Worm (Caenorhabditis elegans) whole organism, young adult: ENCODE measurements around the gene F08B4.8.

ENCODE experiments used
- B0035.1 ChIP-seq: sonication (generic microtip); optimal IDR thresholded peaks from 2 replicates; lab custom pipeline; 2016; ENCODE audit warnings: missing genetic modification characterization, mild to moderate bottlenecking, missing compliant biosample characterization, missing genotype, missing genetic modification reagents
- B0261.1 ChIP-seq: sonication (generic microtip); optimal IDR thresholded peaks from 2 replicates; lab custom pipeline; 2016; ENCODE audit warnings: mild to moderate bottlenecking, missing genetic modification characterization, moderate library complexity, missing compliant biosample characterization
- F10E7.11 ChIP-seq: sonication (generic microtip); optimal IDR thresholded peaks from 2 replicates; lab custom pipeline; 2017; ENCODE audit warnings: mild to moderate bottlenecking, missing genetic modification characterization, moderate library complexity, missing compliant biosample characterization
- F37B4.10 ChIP-seq: fragments of 200-800 bp; sonication (Bioruptor generic); IDR thresholded peaks from 2 replicates; pipeline ENCODE4 v1.3.6; 2022; ENCODE audit warnings: missing genetic modification characterization, missing compliant biosample characterization
- F39B2.1 ChIP-seq: fragments of 200-800 bp; sonication (Bioruptor generic); IDR thresholded peaks from 2 replicates; pipeline ENCODE4 v1.3.6; 2022; ENCODE audit warnings: missing genetic modification reagents, missing genetic modification characterization, missing compliant biosample characterization
- F57C9.4 ChIP-seq: sonication (generic microtip); optimal IDR thresholded peaks from 2 replicates; lab custom pipeline; 2017; ENCODE audit warnings: mild to moderate bottlenecking, missing genetic modification characterization, missing compliant biosample characterization
- K11D2.4 ChIP-seq: fragments of 200-800 bp; sonication (Bioruptor generic); IDR thresholded peaks from 2 replicates; pipeline ENCODE4 v1.3.6; 2022; ENCODE audit warnings: missing genetic modification reagents, missing genetic modification characterization, missing compliant biosample characterization
- T07F8.4 ChIP-seq: sonication (generic microtip); optimal IDR thresholded peaks from 2 replicates; lab custom pipeline; 2016; ENCODE audit warnings: mild to moderate bottlenecking, missing genetic modification characterization, moderate library complexity, missing compliant biosample characterization
- T26A5.8 ChIP-seq: sonication (generic microtip); optimal IDR thresholded peaks from 2 replicates; lab custom pipeline; 2016; ENCODE audit warnings: missing genetic modification characterization, missing compliant biosample characterization
- Y53F4B.3 ChIP-seq: fragments of 200-800 bp; sonication (Bioruptor generic); IDR thresholded peaks from 2 replicates; pipeline ENCODE4 v1.3.6; 2022; ENCODE audit warnings: missing genetic modification reagents, missing genetic modification characterization, missing compliant biosample characterization
- Y53G8AR.9 ChIP-seq: fragments of 200-800 bp; sonication (Bioruptor generic); conservative IDR thresholded peaks from 2 replicates; pipeline ENCODE4 v1.3.6; 2022; ENCODE audit warnings: missing genetic modification reagents, missing genetic modification characterization, missing compliant biosample characterization
- Y95B8A.8 ChIP-seq: fragments of 200-800 bp; sonication (Bioruptor generic); IDR thresholded peaks from 2 replicates; pipeline ENCODE4 v1.3.6; 2022; ENCODE audit warnings: missing genetic modification reagents, missing genetic modification characterization, missing compliant biosample characterization
- akir-1 ChIP-seq: fragments of 200-800 bp; sonication (Bioruptor generic); optimal IDR thresholded peaks from 2 replicates; lab custom pipeline; 2018; ENCODE audit warnings: mild to moderate bottlenecking, missing genetic modification characterization, moderate library complexity, missing compliant biosample characterization
- aptf-2 ChIP-seq: fragments of 200-800 bp; sonication (Bioruptor generic); conservative IDR thresholded peaks from 2 replicates; pipeline ENCODE4 v1.3.6; 2022; ENCODE audit warnings: missing genetic modification reagents, missing genetic modification characterization, missing compliant biosample characterization
- athp-1 ChIP-seq: sonication (generic microtip); optimal IDR thresholded peaks from 2 replicates; lab custom pipeline; 2017; ENCODE audit warnings: mild to moderate bottlenecking, missing genetic modification characterization, missing compliant biosample characterization
- attf-5 ChIP-seq: fragments of 200-800 bp; sonication (Bioruptor generic); optimal IDR thresholded peaks from 2 replicates; lab custom pipeline; 2018; ENCODE audit warnings: mild to moderate bottlenecking, missing genetic modification characterization, missing compliant biosample characterization
- ceh-58 ChIP-seq: fragments of 200-800 bp; sonication (Bioruptor generic); IDR thresholded peaks from 2 replicates; pipeline ENCODE4 v1.3.6; 2022; ENCODE audit warnings: missing genetic modification characterization, missing compliant biosample characterization
- chd-7 ChIP-seq: sonication (generic microtip); optimal IDR thresholded peaks from 2 replicates; lab custom pipeline; 2016; ENCODE audit warnings: mild to moderate bottlenecking, missing genetic modification characterization, moderate library complexity, missing compliant biosample characterization
- efl-1 ChIP-seq: fragments of 150-350 bp; optimal IDR thresholded peaks from 2 replicates; lab custom pipeline; 2014; ENCODE audit warnings: missing biosample characterization, missing genetic modification reagents, missing genetic modification characterization
- egrh-3 ChIP-seq: fragments of 200-800 bp; sonication (Bioruptor generic); IDR thresholded peaks from 2 replicates; pipeline ENCODE4 v1.3.6; 2022; ENCODE audit warnings: missing genetic modification reagents, missing genetic modification characterization, missing compliant biosample characterization
- ekl-4 ChIP-seq: fragments of 200-800 bp; sonication (Bioruptor generic); IDR thresholded peaks from 2 replicates; pipeline ENCODE4 v1.3.6; 2022; ENCODE audit warnings: missing genetic modification reagents, missing genetic modification characterization, missing compliant biosample characterization
- fkh-3 ChIP-seq: sonication (generic microtip); optimal IDR thresholded peaks from 2 replicates; lab custom pipeline; 2016; ENCODE audit warnings: mild to moderate bottlenecking, missing genetic modification characterization, missing compliant biosample characterization
- hmg-1.2 ChIP-seq: fragments of 200-800 bp; sonication (Bioruptor generic); IDR thresholded peaks from 2 replicates; pipeline ENCODE4 v1.3.6; 2022; ENCODE audit warnings: missing genetic modification reagents, missing genetic modification characterization, missing compliant biosample characterization
- hsf-1 ChIP-seq: fragments of 200-800 bp; sonication (Bioruptor generic); IDR thresholded peaks from 2 replicates; pipeline ENCODE4 v1.3.6; 2022; ENCODE audit warnings: missing genetic modification reagents, missing genetic modification characterization, missing compliant biosample characterization
- lag-1 ChIP-seq: fragments of 200-800 bp; sonication (Bioruptor generic); IDR thresholded peaks from 2 replicates; pipeline ENCODE4 v1.3.6; 2022; ENCODE audit warnings: missing genetic modification reagents, missing genetic modification characterization, missing compliant biosample characterization
- let-607 ChIP-seq, 2 experiments: fragments of 200-800 bp in 1 of 2; sonication (Bioruptor generic) in 1 of 2; sonication (generic microtip) in 1 of 2; optimal IDR thresholded peaks; 2 replicates each; lab custom pipeline; 2016 to 2018; ENCODE audit warnings: mild to moderate bottlenecking in 2 of 2, missing compliant biosample characterization in 2 of 2, missing genetic modification characterization in 2 of 2, moderate library complexity in 2 of 2, missing genotype in 1 of 2
- lin-35 ChIP-seq, 3 experiments: fragments of 150-350 bp in 2 of 3; sonication (generic microtip) in 1 of 3; optimal IDR thresholded peaks; 2 replicates each; lab custom pipeline; 2014 to 2018; ENCODE audit warnings: missing biosample characterization in 3 of 3, missing genetic modification characterization in 3 of 3, missing genetic modification reagents in 3 of 3
- madf-10 ChIP-seq: sonication (generic microtip); optimal IDR thresholded peaks from 2 replicates; lab custom pipeline; 2016; ENCODE audit warnings: mild to moderate bottlenecking, missing genetic modification characterization, missing compliant biosample characterization
- madf-3 ChIP-seq: fragments of 200-800 bp; sonication (Bioruptor generic); IDR thresholded peaks from 2 replicates; pipeline ENCODE4 v1.3.6; 2022; ENCODE audit warnings: missing genetic modification reagents, missing genetic modification characterization, missing compliant biosample characterization
- madf-6 ChIP-seq: fragments of 200-800 bp; sonication (Bioruptor generic); IDR thresholded peaks from 2 replicates; pipeline ENCODE4 v1.3.6; 2022; ENCODE audit warnings: missing genetic modification reagents, missing genetic modification characterization, missing compliant biosample characterization
- mcd-1 ChIP-seq: fragments of 200-800 bp; sonication (Bioruptor generic); IDR thresholded peaks from 2 replicates; pipeline ENCODE4 v1.3.6; 2022; ENCODE audit warnings: missing genetic modification reagents, missing genetic modification characterization, missing compliant biosample characterization
- mes-4 ChIP-seq: sonication (generic microtip); optimal IDR thresholded peaks from 2 replicates; lab custom pipeline; 2016; ENCODE audit warnings: missing genotype, missing genetic modification characterization, missing compliant biosample characterization
- nfyb-1 ChIP-seq: fragments of 200-800 bp; sonication (Bioruptor generic); IDR thresholded peaks from 2 replicates; pipeline ENCODE4 v1.3.6; 2022; ENCODE audit warnings: missing genetic modification reagents, missing genetic modification characterization, missing compliant biosample characterization
- nhr-120 ChIP-seq: fragments of 200-800 bp; sonication (Bioruptor generic); IDR thresholded peaks from 2 replicates; pipeline ENCODE4 v1.3.6; 2022; ENCODE audit warnings: missing genetic modification characterization, missing compliant biosample characterization
- rpc-1 ChIP-seq, 2 experiments: fragments of 150-350 bp in 1 of 2; sonication (generic microtip) in 1 of 2; optimal IDR thresholded peaks; 2 replicates each; lab custom pipeline; 2014 to 2018; ENCODE audit warnings: missing biosample characterization in 1 of 2, missing genetic modification characterization in 1 of 2, missing genetic modification reagents in 1 of 2, missing genotype in 1 of 2
- snpc-1.1 ChIP-seq: sonication (generic microtip); optimal IDR thresholded peaks from 2 replicates; lab custom pipeline; 2017; ENCODE audit warnings: missing genetic modification characterization, mild to moderate bottlenecking, missing compliant biosample characterization, antibody characterized with exemption, moderate library complexity, missing genotype, missing genetic modification reagents; ENCODE audit not compliant: insufficient read depth
- somi-1 ChIP-seq: fragments of 200-800 bp; sonication (Bioruptor generic); optimal IDR thresholded peaks from 2 replicates; lab custom pipeline; 2018; ENCODE audit warnings: mild to moderate bottlenecking, missing genetic modification characterization, missing compliant biosample characterization
- tbx-9 ChIP-seq: sonication (generic microtip); optimal IDR thresholded peaks from 2 replicates; lab custom pipeline; 2016; ENCODE audit warnings: borderline replicate concordance, missing genetic modification characterization, inconsistent platforms, missing compliant biosample characterization
- tlf-1 ChIP-seq: fragments of 200-800 bp; sonication (Bioruptor generic); optimal IDR thresholded peaks from 2 replicates; lab custom pipeline; 2018; ENCODE audit warnings: mild to moderate bottlenecking, missing genetic modification characterization, missing compliant biosample characterization
- unc-62 ChIP-seq: fragments of 150-350 bp; optimal IDR thresholded peaks from 2 replicates; lab custom pipeline; 2014; ENCODE audit warnings: missing biosample characterization, missing genetic modification reagents, missing genetic modification characterization
- zfh-2 ChIP-seq: fragments of 200-800 bp; sonication (Bioruptor generic); conservative IDR thresholded peaks from 2 replicates; pipeline ENCODE4 v1.3.6; 2022; ENCODE audit warnings: missing genetic modification reagents, missing genetic modification characterization, missing compliant biosample characterization
- zim-3 ChIP-seq: sonication (generic microtip); optimal IDR thresholded peaks from 2 replicates; lab custom pipeline; 2017; ENCODE audit warnings: mild to moderate bottlenecking, missing genetic modification characterization, moderate library complexity, missing compliant biosample characterization
- ztf-22 ChIP-seq: fragments of 200-800 bp; sonication (Bioruptor generic); optimal IDR thresholded peaks from 2 replicates; lab custom pipeline; 2018; ENCODE audit warnings: mild to moderate bottlenecking, missing genetic modification characterization, moderate library complexity, missing compliant biosample characterization
- ztf-26 ChIP-seq: sonication (generic microtip); optimal IDR thresholded peaks from 2 replicates; lab custom pipeline; 2017; ENCODE audit warnings: missing genetic modification characterization, missing compliant biosample characterization
- ztf-3 ChIP-seq: fragments of 200-800 bp; sonication (Bioruptor generic); optimal IDR thresholded peaks from 2 replicates; lab custom pipeline; 2018; ENCODE audit warnings: mild to moderate bottlenecking, missing genetic modification characterization, missing compliant biosample characterization
- ztf-6 ChIP-seq: fragments of 200-800 bp; sonication (Bioruptor generic); IDR thresholded peaks from 2 replicates; pipeline ENCODE4 v1.3.6; 2022; ENCODE audit warnings: missing genetic modification reagents, missing genetic modification characterization, missing compliant biosample characterization

Gene F08B4.8

DNA sequence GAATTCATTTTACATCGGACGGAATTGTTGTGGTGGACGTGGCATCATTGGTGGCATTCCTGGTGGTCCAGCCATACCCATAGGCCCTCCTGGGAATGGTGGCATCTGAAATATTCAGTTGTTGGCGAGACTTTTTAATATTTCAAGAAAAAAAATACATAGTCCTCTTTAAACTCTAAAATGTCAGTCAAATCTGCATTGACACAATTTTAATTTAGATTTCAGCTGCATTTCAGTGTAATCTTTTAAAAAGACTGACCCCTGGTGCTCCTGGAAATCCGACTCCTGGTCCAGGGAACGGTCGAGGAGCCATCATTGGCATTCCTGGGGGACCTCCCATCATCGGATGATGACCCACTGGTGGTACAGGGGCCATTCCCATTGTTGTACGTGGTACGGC is 9.6 kb downstream of the F08B4.8 start:
- 0 out of 2 replicates have a peak, but pooled peaks have one; percentile 11 for TF ChIP-seq Y95B8A.8 (GFP tag; lab: Robert Waterston, UW)
- no peak for TF ChIP-seq nhr-120 (GFP tag; lab: Robert Waterston, UW)
- TF ChIP-seq, all 124 proteins: peak for 1

DNA sequence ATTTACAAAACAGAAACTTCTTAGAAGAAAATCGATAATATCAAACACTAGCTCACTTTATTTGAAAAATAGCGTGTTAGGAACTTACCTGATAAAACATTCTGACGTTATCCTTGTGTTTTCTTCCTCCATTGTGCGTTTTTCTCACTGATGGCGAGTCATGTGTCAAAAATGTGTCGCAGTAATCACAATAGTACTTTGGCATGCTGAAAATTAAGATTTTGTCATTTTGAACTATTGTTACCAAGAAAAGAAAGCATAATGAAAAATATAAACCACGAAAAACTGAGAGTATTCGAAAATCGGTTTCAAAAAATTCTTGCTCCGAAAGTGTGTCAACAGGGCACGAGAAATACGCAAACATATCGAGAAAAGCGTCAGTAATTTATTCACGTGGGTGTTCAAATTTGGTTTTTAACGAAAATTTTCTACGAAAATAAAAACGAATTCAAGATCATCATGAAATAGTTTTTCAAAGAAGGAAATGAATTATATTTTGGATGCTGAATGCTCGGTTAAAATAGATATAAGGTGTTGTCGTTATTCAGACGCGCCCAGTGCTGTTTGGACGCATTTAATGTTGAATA is 10.3 kb downstream of the F08B4.8 start, which contains the start of gene snrp-3:
Gene snrp-3, minus strand, starts transcription at position 206 of the 587 bp plus-strand sequence.
- TF ChIP-seq mes-4, result no peak
- no peak for TF ChIP-seq zfh-2 (GFP tag; lab: Robert Waterston, UW)
- TF ChIP-seq somi-1 (GFP tag; lab: Kevin White, UChicago), result no peak
- TF ChIP-seq Y53G8AR.9, result peak; percentile 89; the same call in 1 of the 2 replicates
- TF ChIP-seq madf-3 (GFP tag; lab: Robert Waterston, UW), result 0 out of 2 replicates have a peak, but pooled peaks have one; percentile 31
- TF ChIP-seq F37B4.10 (GFP tag; lab: Robert Waterston, UW), result no peak
- no peak for TF ChIP-seq Y53F4B.3 (GFP tag; lab: Robert Waterston, UW)
- peak; percentile 49 to 94 (median 60) for TF ChIP-seq lin-35 (GFP tag; optimal IDR thresholded peaks at IDR 0.05; lab: Kevin White, UChicago)
- TF ChIP-seq attf-5 (GFP tag; lab: Kevin White, UChicago), result peak; percentile 79
- TF ChIP-seq mcd-1 (GFP tag; lab: Robert Waterston, UW), result peak; percentile 76
- peak; percentile 73 for TF ChIP-seq nfyb-1 (GFP tag; lab: Robert Waterston, UW)
- no peak for TF ChIP-seq ceh-58
- TF ChIP-seq ztf-22, result no peak
- TF ChIP-seq hmg-1.2 (GFP tag; lab: Robert Waterston, UW), result peak; percentile 37; the same call in 1 of the 2 replicates
- no peak for TF ChIP-seq ztf-6 (GFP tag; lab: Robert Waterston, UW)
- no peak for TF ChIP-seq rpc-1 (optimal IDR thresholded peaks at IDR 0.05; lab: Kevin White, UChicago)
- TF ChIP-seq rpc-1 (tag; optimal IDR thresholded peaks at IDR 0.05; lab: Kevin White, UChicago), result no peak
- TF ChIP-seq akir-1 (GFP tag; lab: Kevin White, UChicago), result no peak
- no peak for TF ChIP-seq tbx-9 (tag; lab: Kevin White, UChicago)
- TF ChIP-seq aptf-2 (GFP tag; lab: Robert Waterston, UW), result no peak
- no peak for TF ChIP-seq unc-62 (GFP tag; lab: Kevin White, UChicago)
- no peak; the same call in 1 of the 2 replicates for TF ChIP-seq K11D2.4 (GFP tag; lab: Robert Waterston, UW)
- TF ChIP-seq ztf-26 (tag; lab: Kevin White, UChicago), result no peak
- TF ChIP-seq F39B2.1 (GFP tag; lab: Robert Waterston, UW), result no peak
- peak; percentile 11 for TF ChIP-seq chd-7 (tag; lab: Kevin White, UChicago)
- peak; percentile 36 for TF ChIP-seq tlf-1
- peak; percentile 65; the same call in 1 of the 2 replicates for TF ChIP-seq madf-6 (GFP tag; lab: Robert Waterston, UW)
- no peak for TF ChIP-seq lag-1 (GFP tag; lab: Robert Waterston, UW)
- peak in 1 of 2 experiments; percentile 12 for TF ChIP-seq let-607 (tag; optimal IDR thresholded peaks at IDR 0.05; lab: Kevin White, UChicago)
- no peak for TF ChIP-seq B0261.1 (tag; lab: Kevin White, UChicago)
- TF ChIP-seq B0035.1 (tag; lab: Kevin White, UChicago), result no peak
- peak; percentile 69 for TF ChIP-seq efl-1
- TF ChIP-seq snpc-1.1 (tag; lab: Kevin White, UChicago), result peak; percentile 1
- TF ChIP-seq F57C9.4 (tag; lab: Kevin White, UChicago), result no peak
- TF ChIP-seq athp-1 (tag; lab: Kevin White, UChicago), result no peak
- peak; percentile 52; the same call in 1 of the 2 replicates for TF ChIP-seq ekl-4
- peak; percentile 42 for TF ChIP-seq madf-10
- TF ChIP-seq hsf-1 (GFP tag; lab: Robert Waterston, UW), result peak; percentile 32; the same call in 1 of the 2 replicates
- TF ChIP-seq ztf-3 (GFP tag; lab: Kevin White, UChicago), result no peak
- TF ChIP-seq zim-3 (tag; lab: Kevin White, UChicago), result no peak
- TF ChIP-seq egrh-3 (GFP tag; lab: Robert Waterston, UW), result no peak
- TF ChIP-seq fkh-3, result no peak
- TF ChIP-seq T07F8.4 (tag; lab: Kevin White, UChicago), result no peak
- no peak for TF ChIP-seq T26A5.8
- no peak for TF ChIP-seq F10E7.11 (tag; lab: Kevin White, UChicago)
